Fruit fly (Drosophila melanogaster) whole organism, adult: ENCODE results near the gene GC2.

Experiments
- CG14711 ChIP-seq: fragments of 200-800 bp; sonication (Bioruptor generic); optimal IDR thresholded peaks from 2 replicates; lab custom pipeline; 2018; ENCODE audit warnings: missing biosample characterization, mild to moderate bottlenecking, missing genetic modification characterization, moderate library complexity
- CG1620 ChIP-seq: fragments of 200-800 bp; sonication (Bioruptor generic); optimal IDR thresholded peaks from 2 replicates; lab custom pipeline; 2016; ENCODE audit warnings: missing biosample characterization, missing genetic modification characterization
- CG33017 ChIP-seq: fragments of 200-800 bp; sonication (Bioruptor generic); optimal IDR thresholded peaks from 2 replicates; lab custom pipeline; 2018; ENCODE audit warnings: missing biosample characterization, mild to moderate bottlenecking, missing genetic modification characterization, moderate library complexity
- CG5204 ChIP-seq: fragments of 200-800 bp; sonication (Bioruptor generic); optimal IDR thresholded peaks from 2 replicates; lab custom pipeline; 2016; ENCODE audit warnings: missing biosample characterization, missing genetic modification characterization
- CG7045 ChIP-seq: fragments of 200-800 bp; sonication (Bioruptor generic); optimal IDR thresholded peaks from 2 replicates; lab custom pipeline; 2017; ENCODE audit warnings: missing biosample characterization, mild to moderate bottlenecking, missing genetic modification characterization
- CG7101 ChIP-seq: fragments of 200-800 bp; sonication (Bioruptor generic); optimal IDR thresholded peaks from 2 replicates; lab custom pipeline; 2018; ENCODE audit warnings: missing biosample characterization, mild to moderate bottlenecking, missing genetic modification characterization, moderate library complexity
- Crg-1 ChIP-seq: fragments of 200-800 bp; sonication (Bioruptor generic); optimal IDR thresholded peaks from 2 replicates; lab custom pipeline; 2016; ENCODE audit warnings: missing biosample characterization, missing genetic modification characterization
- Mnt ChIP-seq: fragments of 200-800 bp; sonication (Bioruptor generic); optimal IDR thresholded peaks from 2 replicates; lab custom pipeline; 2016; ENCODE audit warnings: missing biosample characterization, mild to moderate bottlenecking, missing genetic modification characterization
- cic ChIP-seq: fragments of 200-800 bp; sonication (Bioruptor generic); optimal IDR thresholded peaks from 2 replicates; lab custom pipeline; 2017; ENCODE audit warnings: missing biosample characterization, mild to moderate bottlenecking, missing genetic modification characterization, moderate library complexity
- kay ChIP-seq: fragments of 200-800 bp; sonication (Bioruptor generic); peaks from one replicate; lab custom pipeline; 2016; ENCODE audit warnings: missing biosample characterization, missing genetic modification characterization, borderline replicate concordance
- ovo ChIP-seq: fragments of 200-800 bp; sonication (Bioruptor generic); optimal IDR thresholded peaks from 2 replicates; lab custom pipeline; 2016; ENCODE audit warnings: missing biosample characterization, missing genetic modification characterization
- tj ChIP-seq: fragments of 200-800 bp; sonication (Bioruptor generic); optimal IDR thresholded peaks from 3 replicates; lab custom pipeline; 2017; ENCODE audit warnings: missing biosample characterization, mild to moderate bottlenecking, missing genetic modification characterization, moderate library complexity

- no peak for TF ChIP-seq CG7101 (tag; lab: Kevin White, UChicago)
- TF ChIP-seq tj (GFP tag; lab: Kevin White, UChicago) = no peak
- TF ChIP-seq CG14711 (tag; lab: Kevin White, UChicago) = no peak
- TF ChIP-seq cic (GFP tag; lab: Kevin White, UChicago) = no peak
- TF ChIP-seq CG1620 (GFP tag; lab: Kevin White, UChicago) = no peak
- peak; percentile 37 for TF ChIP-seq kay (GFP tag; lab: Kevin White, UChicago)
- TF ChIP-seq CG7045 (GFP tag; lab: Kevin White, UChicago) = no peak
- TF ChIP-seq Crg-1 (GFP tag; lab: Kevin White, UChicago) = no peak
- TF ChIP-seq CG33017 (tag; lab: Kevin White, UChicago) = no peak
- no peak for TF ChIP-seq Mnt (GFP tag; lab: Kevin White, UChicago)
- TF ChIP-seq CG5204 = no peak
- TF ChIP-seq ovo (GFP tag; lab: Kevin White, UChicago) = no peak
Measured at dm6 chr3R:11978278-11978677, 6.8 kb downstream of the GC2 start.
